Fruit fly (Drosophila melanogaster) ovary, adult (tissue): ENCODE data around the gene CG43739.
A peak's percentile ranks its signal among the peaks of the same experiment; 100 is the strongest.

ENCODE experiments used
- CG17801 ChIP-seq: fragments of 200-800 bp; optimal IDR thresholded peaks from 2 replicates; lab custom pipeline; 2019; ENCODE audit warnings: missing biosample characterization, mild to moderate bottlenecking, missing genetic modification characterization, moderate library complexity; ENCODE audit not compliant: partially characterized antibody

Gene CG43739

dm6 chr2L:20883097-20883496 is 35.6 kb downstream of the CG43739 start:
- no peak for TF ChIP-seq CG17801 (GFP tag; lab: Kevin White, UChicago)

DNA sequence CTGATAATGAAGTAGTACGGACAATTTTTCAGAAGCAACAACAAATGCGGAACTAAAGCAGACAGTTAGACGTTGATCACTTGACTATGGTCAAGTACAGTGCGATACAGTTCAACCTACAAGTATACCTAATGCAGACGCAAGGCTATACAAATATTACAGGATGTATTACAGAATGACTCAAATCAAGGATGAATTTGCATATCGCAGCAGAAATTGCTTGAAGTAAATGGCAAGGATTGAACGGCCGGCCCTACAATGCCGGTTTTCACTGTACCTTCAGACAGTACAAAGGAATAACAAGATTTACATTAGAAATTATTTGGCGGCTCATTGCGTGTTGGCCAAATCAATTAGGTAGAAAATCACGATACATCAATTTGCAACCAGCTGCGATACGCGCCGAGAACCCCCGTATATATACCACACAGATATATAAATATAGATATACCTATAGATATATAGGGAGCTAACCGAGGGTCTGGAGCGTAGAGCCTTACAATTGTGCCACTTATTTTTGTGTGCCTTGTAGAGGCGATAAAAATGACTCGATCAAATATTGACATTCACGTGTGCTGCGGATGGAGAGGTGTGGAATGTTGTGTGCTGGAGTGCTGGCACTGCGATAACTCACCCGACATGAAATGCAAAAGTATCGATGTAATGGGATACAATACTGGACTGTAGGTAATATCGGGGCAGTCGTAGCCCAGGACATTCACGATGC is 37.2 kb downstream of the CG43739 start:
- TF ChIP-seq CG17801 (GFP tag; lab: Kevin White, UChicago) = no peak

DNA sequence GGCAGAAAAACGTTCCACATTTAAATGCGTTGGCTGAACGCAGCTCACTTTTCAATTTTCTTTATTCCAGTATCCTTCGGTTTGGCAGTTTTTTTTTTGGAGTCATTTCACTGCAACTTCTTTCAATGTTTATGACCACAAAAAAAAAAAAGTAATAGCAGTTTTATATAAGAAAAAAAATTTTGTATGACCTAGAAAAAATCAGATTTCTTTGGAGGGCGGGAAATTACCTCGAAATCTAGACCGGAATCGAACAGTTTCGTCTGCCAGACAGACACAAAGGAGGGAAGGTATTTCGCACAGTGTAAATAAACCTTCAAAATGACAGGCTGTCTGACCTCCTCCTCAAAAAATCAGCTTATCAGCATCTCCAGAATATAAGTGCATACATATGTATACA is 38.3 kb downstream of the CG43739 start:
- TF ChIP-seq CG17801 (GFP tag; lab: Kevin White, UChicago) = no peak

DNA sequence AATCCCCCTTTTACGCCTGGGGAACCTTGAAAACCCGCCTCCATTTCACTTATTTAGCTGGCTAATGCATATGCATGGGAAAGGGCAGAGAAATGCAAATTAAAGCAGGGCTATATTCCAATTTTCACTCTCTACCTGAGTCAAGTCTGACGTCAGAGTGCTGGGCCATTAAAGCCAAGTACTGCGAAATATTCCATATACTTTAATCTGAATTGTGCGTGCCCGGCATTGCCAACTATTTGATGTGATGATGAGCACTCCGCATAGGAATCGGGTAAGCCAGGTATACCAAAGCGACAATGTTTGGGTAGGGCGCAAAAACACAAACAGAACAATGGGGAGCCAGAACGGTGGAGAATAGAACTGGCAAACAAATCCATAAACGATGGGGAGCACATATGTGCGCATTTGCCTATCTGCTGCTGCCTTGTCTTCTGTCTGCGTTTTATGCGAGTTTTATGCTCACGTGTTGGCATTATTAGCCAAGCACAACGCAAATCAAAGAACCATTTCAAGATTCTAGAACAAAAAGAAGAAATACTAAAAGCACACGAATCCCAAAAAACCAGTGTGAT is 39.1 kb downstream of the CG43739 start:
- TF ChIP-seq CG17801 (GFP tag; lab: Kevin White, UChicago) = no peak

dm6 chr2L:20878463-20878862 is 40.3 kb downstream of the CG43739 start:
- no peak for TF ChIP-seq CG17801 (GFP tag; lab: Kevin White, UChicago)

DNA sequence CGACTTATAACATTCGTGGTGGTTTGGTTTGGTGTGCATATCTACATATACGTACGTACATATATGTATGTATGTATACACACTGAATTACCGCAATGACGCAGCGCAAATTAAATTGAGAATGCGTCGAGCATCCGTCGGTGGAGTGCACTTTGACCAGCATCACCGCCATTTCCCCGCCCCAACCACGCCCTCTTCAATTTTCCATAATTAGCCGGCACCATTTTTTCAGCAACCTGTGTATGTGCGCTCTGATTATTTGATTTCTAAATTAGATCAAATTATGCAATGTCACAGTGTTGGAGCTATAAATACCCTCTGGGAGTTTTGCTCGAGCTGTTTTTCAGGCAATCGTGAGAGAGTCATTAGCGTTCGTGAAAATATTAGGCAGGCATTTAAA is 40.7 kb downstream of the CG43739 start:
- no peak for TF ChIP-seq CG17801 (GFP tag; lab: Kevin White, UChicago)

DNA sequence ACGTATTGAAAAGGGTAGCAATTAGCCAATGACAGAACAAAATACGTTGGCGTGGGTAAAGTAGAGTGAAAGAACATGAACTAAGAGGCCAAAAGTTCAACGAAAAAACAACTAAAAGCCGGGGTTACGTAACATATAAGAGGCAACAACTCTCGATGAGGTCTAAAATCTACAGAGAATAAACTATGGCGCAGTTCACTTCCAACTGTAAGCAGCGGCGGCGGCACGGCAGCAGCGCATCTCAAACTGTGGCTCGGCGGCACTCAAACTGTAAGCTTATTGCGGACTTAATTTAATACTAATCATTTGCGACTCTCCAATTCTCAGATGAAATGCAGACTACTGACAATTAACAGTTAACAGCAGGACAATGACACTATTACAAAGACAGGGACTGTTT is 44.2 kb downstream of the CG43739 start:
- no peak for TF ChIP-seq CG17801 (GFP tag; lab: Kevin White, UChicago)

DNA sequence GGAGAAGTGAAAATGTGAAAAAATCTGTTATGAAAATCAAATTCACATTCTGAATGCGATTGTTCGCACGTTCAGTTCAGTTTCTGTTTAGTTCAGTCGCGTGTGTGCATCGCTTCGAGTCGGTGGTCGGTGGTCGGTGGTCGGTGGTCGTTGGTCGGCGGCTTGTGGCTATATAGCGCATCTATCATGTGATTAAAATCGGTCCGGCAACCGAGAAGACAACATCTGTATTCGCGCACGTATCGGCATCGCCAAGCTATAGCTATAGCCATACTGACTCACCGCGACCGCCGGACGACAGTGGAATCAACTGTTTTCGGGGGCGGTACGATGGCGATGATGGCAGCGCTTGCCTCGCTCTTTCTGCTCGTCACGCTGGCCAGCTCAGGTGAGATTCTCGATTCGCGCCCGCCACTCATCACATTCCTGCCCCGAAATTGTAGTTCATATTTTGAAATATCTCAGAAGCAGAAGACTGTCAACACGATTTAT is 48.9 kb downstream of the CG43739 start, which contains the start of gene CG14401:
CG14401 (plus strand) TSS at position 51 of the 492 bp plus-strand sequence.
- TF ChIP-seq CG17801 (GFP tag; lab: Kevin White, UChicago) = no peak

- TF ChIP-seq CG17801 (GFP tag; lab: Kevin White, UChicago) = no peak
Measured at dm6 chr2L:20868921-20869320, 49.8 kb downstream of the CG43739 start.

DNA sequence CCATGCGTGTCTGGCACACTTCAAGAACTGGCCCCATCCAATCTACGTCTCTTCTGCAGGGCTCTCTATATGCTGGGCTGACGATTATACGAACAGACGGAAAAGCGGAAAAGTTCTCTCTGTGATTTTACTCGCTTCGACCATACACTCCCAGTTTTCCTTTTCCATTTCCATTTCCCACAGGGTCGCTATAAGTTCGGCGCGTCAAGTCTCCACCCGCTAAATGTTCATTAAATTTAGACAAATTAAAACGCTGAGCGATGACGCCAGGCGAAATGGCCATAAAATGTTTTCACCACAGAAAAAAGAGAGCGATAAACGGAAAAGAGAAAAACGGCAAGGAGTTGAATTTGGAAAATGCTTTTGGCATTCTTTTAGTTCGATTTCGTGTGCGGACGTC is 51.4 kb downstream of the CG43739 start, which contains the start of gene CG31675:
CG31675 (plus strand) TSS at position 375 of the 400 bp plus-strand sequence.
- TF ChIP-seq CG17801 (GFP tag; lab: Kevin White, UChicago) = no peak

DNA sequence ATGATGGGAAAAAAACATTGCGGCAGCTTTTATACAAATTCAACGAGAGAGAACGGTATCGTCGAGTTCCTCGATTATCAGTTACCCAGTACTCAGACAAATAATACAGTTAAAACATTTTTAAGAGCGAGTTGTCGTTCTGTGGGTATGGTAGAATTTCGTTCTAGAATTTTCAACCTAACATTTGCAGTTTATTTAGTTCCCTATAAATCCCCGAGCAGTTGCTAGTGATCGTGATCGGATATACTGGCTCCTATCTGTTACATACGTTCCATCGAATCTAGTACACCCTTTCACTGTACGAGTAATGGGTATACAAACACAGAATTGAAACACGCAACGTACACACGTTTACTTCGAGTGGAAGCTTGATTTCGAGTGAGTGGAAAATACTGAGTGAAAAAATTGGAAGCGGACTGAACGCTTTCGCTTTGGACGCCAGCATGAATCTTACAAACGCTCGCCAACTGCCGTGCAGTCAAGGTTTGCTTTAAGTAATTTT is 53.9 kb downstream of the CG43739 start, which contains the start of gene CG9338:
CG9338 (plus strand) TSS at position 452 of the 502 bp plus-strand sequence.
- peak; percentile 73 for TF ChIP-seq CG17801 (GFP tag; lab: Kevin White, UChicago)

- no peak for TF ChIP-seq CG17801 (GFP tag; lab: Kevin White, UChicago)
Measured at dm6 chr2L:20858371-20859340, 60.1 kb downstream of the CG43739 start, which contains the start of gene bero. bero (plus strand) TSS chr2L:20858695.

dm6 chr2L:20857791-20858190 is 60.9 kb downstream of the CG43739 start, which contains the start of gene CG14400:
CG14400 (minus strand) TSS chr2L:20857891.
- TF ChIP-seq CG17801 (GFP tag; lab: Kevin White, UChicago) = no peak

DNA sequence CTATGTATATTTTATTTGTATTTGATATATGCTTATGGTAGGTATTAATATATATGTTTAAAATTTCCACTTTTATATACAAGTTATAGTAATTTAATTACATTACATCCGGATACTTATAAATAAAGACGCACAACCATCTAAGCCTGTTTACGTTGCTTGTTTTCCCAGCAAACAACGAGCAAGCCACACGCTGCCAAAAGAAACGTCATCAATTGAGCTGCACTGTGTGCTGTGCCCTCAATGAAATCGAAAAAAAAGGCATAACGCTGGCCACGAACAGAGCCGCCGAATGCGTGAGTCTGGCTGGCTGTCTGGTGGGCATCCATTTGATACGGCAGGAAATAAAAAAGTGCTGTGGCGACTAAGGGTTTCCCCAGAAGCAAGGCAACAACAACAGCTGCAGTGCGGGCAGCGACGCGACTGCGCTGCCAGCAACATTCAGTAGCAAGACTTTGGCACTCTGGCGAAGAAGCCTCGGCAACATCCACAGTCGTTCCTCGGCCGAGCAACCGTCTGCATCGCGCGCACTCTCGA is 66.6 kb downstream of the CG43739 start, which contains the start of gene twit:
twit (plus strand) TSS at position 487 of the 537 bp plus-strand sequence.
- TF ChIP-seq CG17801 (GFP tag; lab: Kevin White, UChicago) = no peak
